Worm (Caenorhabditis elegans) whole organism, L4/young adult: ENCODE data around the gene ltd-1.
A peak's percentile ranks its signal among the peaks of the same experiment; 100 is the strongest.

Source experiments
- W03F9.2 ChIP-seq: fragments of 150-350 bp; optimal IDR thresholded peaks from 2 replicates; lab custom pipeline; 2014; ENCODE audit warnings: missing biosample characterization, missing genetic modification characterization
- dao-5 ChIP-seq: sonication (generic microtip); optimal IDR thresholded peaks from 2 replicates; lab custom pipeline; 2016; ENCODE audit warnings: missing genotype, missing genetic modification characterization, moderate library complexity, missing compliant biosample characterization
- him-1 ChIP-seq: sonication (generic microtip); optimal IDR thresholded peaks from 2 replicates; lab custom pipeline; 2016; ENCODE audit warnings: missing genotype, missing genetic modification reagents, missing genetic modification characterization, missing compliant biosample characterization

Gene ltd-1

DNA sequence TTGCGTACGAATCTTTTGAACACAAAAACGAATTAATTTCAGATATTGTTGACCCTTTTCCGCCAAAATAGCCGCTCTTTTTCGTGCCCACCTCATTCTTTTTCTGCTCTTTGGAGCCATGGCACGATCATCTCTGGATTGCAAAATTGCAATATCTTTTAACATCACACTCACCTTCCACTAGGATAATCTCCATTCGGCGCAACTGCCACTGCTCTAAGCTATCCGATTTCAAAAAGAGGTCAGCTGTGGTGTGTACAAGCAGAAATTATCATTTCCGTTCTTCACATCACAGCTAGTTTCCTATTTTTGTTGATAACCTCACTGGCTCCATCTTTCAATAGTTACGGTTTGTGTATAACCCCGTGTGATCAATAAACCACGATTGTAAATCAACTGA, 34.1 kb upstream of the ltd-1 start:
- no peak for TF ChIP-seq W03F9.2 (tag; lab: Kevin White, UChicago)
- no peak for TF ChIP-seq dao-5 (tag; lab: Kevin White, UChicago)
- no peak for TF ChIP-seq him-1

DNA sequence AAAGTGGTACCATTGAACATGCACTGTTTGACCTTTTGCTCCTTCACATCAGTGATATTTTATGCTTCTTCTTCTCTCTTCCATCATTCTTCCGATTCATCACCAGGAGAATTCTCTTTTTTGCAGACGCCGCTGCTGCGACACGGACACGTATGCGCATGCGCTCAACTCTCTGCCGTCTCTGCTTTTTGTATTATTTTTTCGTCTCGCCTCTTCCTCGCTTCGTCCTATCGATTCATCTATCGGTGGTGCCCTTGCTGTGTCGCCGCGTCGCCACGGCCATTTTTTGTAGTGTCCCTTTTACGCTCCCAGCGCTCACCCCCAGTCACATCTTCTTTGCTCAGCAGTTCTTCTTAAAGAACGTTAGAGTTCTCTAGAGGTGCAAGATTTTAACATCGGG, 33.6 kb upstream of the ltd-1 start:
- TF ChIP-seq W03F9.2 (tag; lab: Kevin White, UChicago), result peak; percentile 49
- no peak for TF ChIP-seq him-1
- no peak for TF ChIP-seq dao-5 (tag; lab: Kevin White, UChicago)

- TF ChIP-seq him-1 (no peak), dao-5 (tag; lab: Kevin White, UChicago) (no peak), W03F9.2 (tag; lab: Kevin White, UChicago) (no peak)
Observed at ce11 chrII:8125439-8125838, 32.9 kb upstream of the ltd-1 start.

DNA sequence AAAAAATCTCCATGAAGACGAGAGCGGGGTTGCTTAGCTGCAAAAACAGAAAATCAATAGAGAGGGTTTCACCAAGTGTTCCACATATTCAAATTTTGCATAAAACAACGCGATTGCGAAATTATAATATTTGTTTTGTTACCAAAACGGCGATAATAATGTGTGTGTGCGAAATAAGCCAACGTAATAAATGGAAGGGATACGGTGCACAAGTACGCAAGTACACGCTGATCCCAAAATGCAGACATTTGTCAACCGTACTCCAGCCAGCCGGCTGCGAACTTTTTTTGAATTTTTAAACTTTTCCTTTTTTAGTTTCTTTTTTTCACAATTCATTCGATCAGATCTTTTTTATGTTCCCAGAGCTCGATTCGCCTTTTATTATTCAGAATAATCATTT, 32.3 kb upstream of the ltd-1 start, which contains the start of gene ire-1:
Gene ire-1, minus strand, starts transcription at position 44 of the 400 bp plus-strand sequence.
- TF ChIP-seq dao-5 (tag; lab: Kevin White, UChicago) (no peak), W03F9.2 (tag; lab: Kevin White, UChicago) (peak; percentile 70), him-1 (no peak)

DNA sequence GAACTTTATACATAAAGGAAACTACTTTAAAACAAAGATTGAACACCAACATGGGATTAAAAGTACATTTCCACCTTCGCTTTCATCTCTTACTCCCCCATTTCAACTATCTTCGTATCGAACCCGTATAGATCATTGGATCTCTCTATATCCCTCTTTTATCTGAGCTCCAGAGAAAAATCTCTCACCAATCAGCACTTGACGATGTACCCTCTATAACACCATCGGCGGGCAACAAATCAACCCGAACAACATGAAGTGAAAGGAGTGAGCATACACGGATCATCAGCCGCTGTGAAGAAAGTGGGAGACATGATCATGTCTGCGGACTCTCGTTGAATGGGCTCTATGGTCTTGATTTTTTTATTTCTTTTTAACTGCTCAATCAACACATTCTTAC, 24.9 kb upstream of the ltd-1 start:
- no peak for TF ChIP-seq W03F9.2 (tag; lab: Kevin White, UChicago)
- TF ChIP-seq him-1, result no peak
- TF ChIP-seq dao-5 (tag; lab: Kevin White, UChicago), result no peak

ce11 chrII:8116159-8116558, 23.6 kb upstream of the ltd-1 start, which contains the start of gene unc-105:
TSS of gene unc-105 (plus strand) at chrII:8116459.
- TF ChIP-seq him-1 (no peak), dao-5 (tag; lab: Kevin White, UChicago) (no peak), W03F9.2 (tag; lab: Kevin White, UChicago) (no peak)

ce11 chrII:8112063-8112462, 19.5 kb upstream of the ltd-1 start, which contains the start of gene lron-4:
TSS of gene lron-4 (minus strand) at chrII:8112163.
- TF ChIP-seq him-1 (no peak), W03F9.2 (tag; lab: Kevin White, UChicago) (no peak)

DNA sequence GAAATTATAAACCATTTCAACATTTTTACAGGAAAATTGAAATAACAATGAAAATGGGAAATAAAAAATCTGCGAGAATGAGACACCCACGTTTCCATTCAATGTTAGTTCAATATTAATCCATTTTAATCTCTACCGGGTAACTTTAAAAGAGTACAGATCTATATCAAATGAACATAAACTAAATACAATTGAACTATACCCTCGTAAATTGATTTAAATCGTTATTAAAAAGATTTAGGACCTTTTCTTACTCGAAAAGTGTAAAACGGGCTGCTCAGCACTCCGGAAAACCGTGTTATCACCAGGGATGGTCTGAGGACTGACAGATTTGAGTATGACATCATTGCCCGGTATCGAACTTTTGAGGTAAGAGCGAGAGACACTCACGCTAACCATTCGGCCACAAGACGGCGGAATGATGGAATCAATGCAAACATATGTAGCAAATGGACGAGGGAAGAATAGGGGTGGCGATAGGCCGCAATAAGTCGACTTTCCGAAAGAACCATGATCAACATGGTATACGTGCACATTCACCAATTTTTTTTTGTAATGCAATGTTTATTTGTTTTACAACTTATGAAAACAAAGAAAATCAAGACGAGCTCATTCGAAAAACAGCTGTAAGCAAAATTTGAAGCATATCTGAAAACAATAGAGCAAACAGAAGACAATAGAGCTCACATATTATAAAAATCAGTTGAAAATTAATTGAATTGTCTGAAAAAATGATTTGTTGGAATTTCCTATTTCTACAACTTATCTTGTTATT, 14.6 kb upstream of the ltd-1 start, which contains the start of the genes chst-1 and C41C4.9:
Gene chst-1, minus strand, starts transcription at position 51 of the 775 bp plus-strand sequence.
Gene C41C4.9, plus strand, starts transcription at position 725 of the 775 bp plus-strand sequence.
- TF ChIP-seq W03F9.2 (tag; lab: Kevin White, UChicago), result no peak
- peak; percentile 90 for TF ChIP-seq dao-5 (tag; lab: Kevin White, UChicago)
- peak; percentile 19 for TF ChIP-seq him-1

DNA sequence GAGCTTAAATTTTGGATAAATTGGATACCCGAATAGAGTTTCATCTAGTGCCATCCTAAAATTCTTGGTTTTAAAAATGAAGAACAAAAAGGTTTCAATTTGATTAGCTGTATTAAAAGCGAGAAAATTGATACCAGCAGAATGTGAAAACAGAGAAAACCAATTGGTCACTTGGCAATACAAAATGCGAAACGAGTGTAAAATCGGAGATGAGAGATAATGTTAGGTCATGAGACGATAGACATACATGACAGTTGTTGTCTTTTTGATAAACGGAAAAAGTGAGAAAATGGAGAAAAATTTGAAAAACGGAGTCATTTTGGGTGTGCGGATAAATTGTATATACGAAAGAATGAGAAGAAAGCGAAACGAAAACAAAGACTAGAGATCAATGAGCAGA, 12.4 kb upstream of the ltd-1 start, which contains the start of gene sfxn-5:
Gene sfxn-5, minus strand, starts transcription at position 55 of the 400 bp plus-strand sequence.
- no peak for TF ChIP-seq dao-5 (tag; lab: Kevin White, UChicago)
- TF ChIP-seq W03F9.2 (tag; lab: Kevin White, UChicago), result no peak
- no peak for TF ChIP-seq him-1

- TF ChIP-seq dao-5 (tag; lab: Kevin White, UChicago) (no peak), him-1 (no peak), W03F9.2 (tag; lab: Kevin White, UChicago) (no peak)
Observed at ce11 chrII:8102041-8102440, 9.5 kb upstream of the ltd-1 start, which contains the start of gene sre-2. TSS of gene sre-2 (minus strand) at chrII:8102141.

DNA sequence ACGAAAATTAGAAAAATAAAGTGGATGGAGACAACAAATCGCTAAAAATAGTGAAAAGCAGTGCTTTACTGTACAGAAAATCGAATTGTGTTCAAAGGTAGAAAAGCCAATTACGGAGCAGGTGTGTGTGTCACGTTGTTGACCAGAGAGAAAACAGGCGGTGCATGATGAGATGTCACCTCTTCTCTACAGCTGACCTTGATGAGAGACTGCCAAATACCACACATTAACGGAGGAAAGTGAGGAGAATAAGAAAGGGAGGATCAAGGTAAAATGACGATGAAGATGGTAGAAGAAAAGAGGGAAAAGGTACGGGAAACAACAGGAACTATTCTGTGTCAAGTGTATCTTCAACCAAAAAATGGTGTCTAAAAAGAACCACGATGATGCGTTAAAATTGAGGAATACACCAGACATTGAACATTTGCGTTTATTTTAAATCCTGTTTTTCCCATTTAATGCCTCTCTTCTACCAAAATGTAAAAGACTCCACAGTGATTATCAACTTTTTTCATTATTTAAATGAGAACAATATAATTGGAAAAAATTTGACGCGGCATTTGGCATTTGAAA, 6.7 kb upstream of the ltd-1 start:
- TF ChIP-seq him-1, result no peak
- TF ChIP-seq dao-5 (tag; lab: Kevin White, UChicago), result no peak
- TF ChIP-seq W03F9.2 (tag; lab: Kevin White, UChicago), result no peak

- no peak for TF ChIP-seq W03F9.2 (tag; lab: Kevin White, UChicago)
- TF ChIP-seq him-1, result no peak
Observed at ce11 chrII:8093914-8094313, 1.4 kb upstream of the ltd-1 start.

ce11 chrII:8093283-8093682, 729 bp upstream of the ltd-1 start:
- TF ChIP-seq him-1 (no peak), W03F9.2 (tag; lab: Kevin White, UChicago) (no peak), dao-5 (tag; lab: Kevin White, UChicago) (no peak)

- TF ChIP-seq W03F9.2 (tag; lab: Kevin White, UChicago) (peak; percentile 41), him-1 (no peak)
Observed at ce11 chrII:8091528-8091927, 1.0 kb downstream of the ltd-1 start.
